Fruit fly (Drosophila melanogaster) whole organism, embryonic: ENCODE results near the gene bon.

Experiments
- CG14014 ChIP-seq: fragments of 200-800 bp; sonication (Bioruptor generic); IDR thresholded peaks from 2 replicates; pipeline ENCODE4 v1.3.6; 2022; ENCODE audit warnings: missing biosample characterization, missing genetic modification characterization
- CG15696 ChIP-seq: fragments of 200-800 bp; sonication (Bioruptor generic); optimal IDR thresholded peaks from 2 replicates; lab custom pipeline; 2019; ENCODE audit warnings: missing biosample characterization, mild to moderate bottlenecking, missing genetic modification characterization, moderate library complexity
- CG17912 ChIP-seq: fragments of 200-800 bp; sonication (Bioruptor generic); optimal IDR thresholded peaks from 2 replicates; lab custom pipeline; 2018; ENCODE audit warnings: missing biosample characterization, mild to moderate bottlenecking, missing genetic modification characterization
- Sox100B ChIP-seq: fragments of 200-800 bp; sonication (Bioruptor generic); optimal IDR thresholded peaks from 3 replicates; lab custom pipeline; 2018; ENCODE audit warnings: missing biosample characterization, mild to moderate bottlenecking, missing genetic modification characterization
- dan ChIP-seq: fragments of 200-800 bp; sonication (Bioruptor generic); IDR thresholded peaks from 2 replicates; pipeline ENCODE4 v1.3.6; 2022; ENCODE audit warnings: missing biosample characterization, missing genetic modification characterization
- ind ChIP-seq: fragments of 200-800 bp; sonication (Bioruptor generic); optimal IDR thresholded peaks from 3 replicates; lab custom pipeline; 2016; ENCODE audit warnings: missing biosample characterization, missing genetic modification characterization
- vfl ChIP-seq: fragments of 200-800 bp; sonication (Bioruptor generic); optimal IDR thresholded peaks from 2 replicates; lab custom pipeline; 2016; ENCODE audit warnings: missing biosample characterization, missing genetic modification characterization

dm6 chr3R:20617583-20617982, 24.6 kb downstream of the bon start, which contains the start of gene CG5466:
- no peak for TF ChIP-seq ind (GFP tag; lab: Kevin White, UChicago)
- TF ChIP-seq dan (GFP tag; lab: Robert Waterston, UW), result no peak
- no peak for TF ChIP-seq CG15696 (tag; lab: Kevin White, UChicago)
- TF ChIP-seq CG14014, result no peak
- TF ChIP-seq vfl (GFP tag; lab: Kevin White, UChicago), result no peak
- no peak for TF ChIP-seq CG17912 (GFP tag; lab: Kevin White, UChicago)
- TF ChIP-seq Sox100B (GFP tag; lab: Kevin White, UChicago), result no peak
